Worm (Caenorhabditis elegans) whole organism, midembryonic: Measurements from ENCODE around the gene col-41.

ENCODE experiments used
- T22C8.4 ChIP-seq: fragments of 200-800 bp; sonication (Bioruptor generic); IDR thresholded peaks from 2 replicates; pipeline ENCODE4 v1.3.6; 2022; ENCODE audit warnings: missing genetic modification characterization, missing compliant biosample characterization
- cog-1 ChIP-seq: sonication (generic microtip); optimal IDR thresholded peaks from 2 replicates; lab custom pipeline; 2016; ENCODE audit warnings: missing genetic modification characterization, missing compliant biosample characterization
- flt-1 ChIP-seq: fragments of 200-800 bp; sonication (Bioruptor generic); IDR thresholded peaks from 2 replicates; pipeline ENCODE4 v1.3.6; 2022; ENCODE audit warnings: missing genetic modification characterization, missing compliant biosample characterization
- klf-2 ChIP-seq: fragments of 200-800 bp; sonication (Bioruptor generic); conservative IDR thresholded peaks from 2 replicates; pipeline ENCODE4 v1.3.6; 2022; ENCODE audit warnings: missing genetic modification reagents, missing genetic modification characterization, missing compliant biosample characterization
- med-1 ChIP-seq: sonication (generic microtip); optimal IDR thresholded peaks from 2 replicates; lab custom pipeline; 2017; ENCODE audit warnings: missing genetic modification characterization, mild to moderate bottlenecking, missing compliant biosample characterization, antibody characterized with exemption, missing genetic modification reagents; ENCODE audit not compliant: insufficient read depth
- ref-1 ChIP-seq: fragments of 200-800 bp; sonication (Bioruptor generic); conservative IDR thresholded peaks from 2 replicates; pipeline ENCODE4 v1.3.6; 2022; ENCODE audit warnings: missing genetic modification reagents, missing genetic modification characterization, missing compliant biosample characterization
- tab-1 ChIP-seq: fragments of 200-800 bp; sonication (Bioruptor generic); IDR thresholded peaks from 2 replicates; pipeline ENCODE4 v1.3.6; 2022; ENCODE audit warnings: missing genetic modification characterization, missing compliant biosample characterization
- ztf-23 ChIP-seq: fragments of 200-800 bp; sonication (Bioruptor generic); IDR thresholded peaks from 2 replicates; pipeline ENCODE4 v1.3.6; 2022; ENCODE audit warnings: missing genetic modification reagents, missing genetic modification characterization, missing compliant biosample characterization
- ztf-29 ChIP-seq: fragments of 200-800 bp; sonication (Bioruptor generic); IDR thresholded peaks from 2 replicates; pipeline ENCODE4 v1.3.6; 2022; ENCODE audit warnings: missing genetic modification reagents, missing genetic modification characterization, missing compliant biosample characterization

- TF ChIP-seq cog-1 (tag; lab: Kevin White, UChicago) (no peak), tab-1 (GFP tag; lab: Robert Waterston, UW) (no peak), med-1 (GFP tag; lab: Kevin White, UChicago) (no peak), T22C8.4 (no peak), flt-1 (no peak), ztf-29 (GFP tag; lab: Robert Waterston, UW) (no peak), ztf-23 (no peak), klf-2 (GFP tag; lab: Robert Waterston, UW) (no peak), ref-1 (no peak)
Observed at ce11 chrX:15213182-15213829, 37.0 kb upstream of the col-41 start, which contains the start of the genes H03A11.13 and famk-1.
